Worm (Caenorhabditis elegans) whole organism, L1 larva: ENCODE data around the gene T03F6.9.

Experiments
- F16B12.6 ChIP-seq: fragments of 150-350 bp; optimal IDR thresholded peaks from 2 replicates; lab custom pipeline; 2014; ENCODE audit warnings: missing biosample characterization, missing genetic modification characterization
- aly-2 ChIP-seq: fragments of 150-350 bp; optimal IDR thresholded peaks from 2 replicates; lab custom pipeline; 2014; ENCODE audit warnings: missing biosample characterization, missing genetic modification characterization
- lin-13 ChIP-seq: fragments of 150-350 bp; optimal IDR thresholded peaks from 2 replicates; lab custom pipeline; 2014; ENCODE audit warnings: missing biosample characterization, missing genetic modification reagents, missing genetic modification characterization
- nhr-11 ChIP-seq: fragments of 150-350 bp; optimal IDR thresholded peaks from 2 replicates; lab custom pipeline; 2014; ENCODE audit warnings: missing biosample characterization, missing genetic modification characterization
- swsn-7 ChIP-seq: sonication (generic microtip); optimal IDR thresholded peaks from 2 replicates; lab custom pipeline; 2016; ENCODE audit warnings: missing genetic modification characterization, missing compliant biosample characterization
- unc-130 ChIP-seq: fragments of 150-350 bp; optimal IDR thresholded peaks from 2 replicates; lab custom pipeline; 2017; ENCODE audit warnings: missing biosample characterization, missing genetic modification characterization, inconsistent platforms
- unc-62 ChIP-seq: fragments of 150-350 bp; optimal IDR thresholded peaks from 2 replicates; lab custom pipeline; 2014; ENCODE audit warnings: missing biosample characterization, missing genetic modification reagents, missing genetic modification characterization

ce11 chrIII:13380881-13381280 lies 10.0 kb upstream of the T03F6.9 start:
- TF ChIP-seq unc-62 (GFP tag; lab: Kevin White, UChicago) (no peak), aly-2 (tag; lab: Kevin White, UChicago) (no peak), F16B12.6 (tag; lab: Kevin White, UChicago) (no peak), lin-13 (GFP tag; lab: Kevin White, UChicago) (no peak), unc-130 (tag; lab: Kevin White, UChicago) (no peak), swsn-7 (no peak), nhr-11 (tag; lab: Kevin White, UChicago) (no peak)
